Worm (Caenorhabditis elegans): Measurements from ENCODE around the gene Y71H2AM.6.

DNA sequence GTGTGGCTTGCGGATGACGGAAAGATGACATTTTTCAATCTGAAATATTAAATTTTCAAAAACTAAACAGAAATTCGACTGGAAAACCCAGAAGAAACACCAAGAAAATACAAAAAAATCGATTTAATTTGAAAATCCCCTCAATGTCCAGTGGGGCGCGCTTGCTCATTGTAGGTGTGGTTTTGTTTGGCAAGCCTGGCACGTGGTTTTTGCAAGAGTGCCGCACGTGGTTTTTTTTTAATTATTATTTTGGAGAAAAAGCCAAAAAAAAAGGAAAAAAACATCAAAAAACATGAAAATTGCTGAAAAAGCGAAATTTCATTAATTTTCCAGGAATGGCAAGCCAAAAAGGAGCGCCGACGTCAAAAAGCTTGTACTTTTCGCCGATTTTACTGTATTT lies 12.2 kb upstream of the Y71H2AM.6 start, which contains the start of gene swsn-3:
- TF ChIP-seq tra-4 (tag; optimal IDR thresholded peaks at IDR 0.05) (peak; percentile 55), ceh-36 (tag; optimal IDR thresholded peaks at IDR 0.05) (peak; percentile 75), pes-1 (GFP tag; IDR thresholded peaks at IDR 0.05) (peak; percentile 87), ceh-13 (GFP tag; optimal IDR thresholded peaks at IDR 0.05) (peak; percentile 70), ama-1 (optimal IDR thresholded peaks at IDR 0.05) (no peak)

Data from whole organism, early embryonic.